Fruit fly (Drosophila melanogaster) whole organism, embryonic: Measurements from ENCODE around the gene bark.

Experiments used
- C15 ChIP-seq: fragments of 200-800 bp; sonication (Bioruptor generic); IDR thresholded peaks from 3 replicates; pipeline ENCODE4 v1.3.6; 2022; ENCODE audit warnings: missing biosample characterization, missing genetic modification characterization
- CG12299 ChIP-seq: fragments of 200-800 bp; sonication (Bioruptor generic); optimal IDR thresholded peaks from 2 replicates; lab custom pipeline; 2018; ENCODE audit warnings: missing biosample characterization, mild to moderate bottlenecking, missing genetic modification characterization
- CG12942 ChIP-seq: fragments of 200-800 bp; sonication (Bioruptor generic); optimal IDR thresholded peaks from 3 replicates; lab custom pipeline; 2016; ENCODE audit warnings: missing biosample characterization, missing genetic modification characterization
- CG16863 ChIP-seq: fragments of 200-800 bp; sonication (Bioruptor generic); optimal IDR thresholded peaks from 3 replicates; lab custom pipeline; 2016; ENCODE audit warnings: missing biosample characterization, missing genetic modification characterization
- CG17829 ChIP-seq: fragments of 200-800 bp; optimal IDR thresholded peaks from 2 replicates; lab custom pipeline; 2019; ENCODE audit warnings: missing biosample characterization, mild to moderate bottlenecking, missing genetic modification characterization, moderate library complexity
- CG2116 ChIP-seq: fragments of 200-800 bp; sonication (Bioruptor generic); optimal IDR thresholded peaks from 3 replicates; lab custom pipeline; 2018; ENCODE audit warnings: missing biosample characterization, mild to moderate bottlenecking, missing genetic modification characterization
- CG31441 ChIP-seq: fragments of 200-800 bp; sonication (Bioruptor generic); IDR thresholded peaks from 2 replicates; pipeline ENCODE4 v1.3.6; 2022; ENCODE audit warnings: missing biosample characterization, missing genetic modification characterization
- CG3838 ChIP-seq: fragments of 200-800 bp; sonication (Bioruptor generic); optimal IDR thresholded peaks from 3 replicates; lab custom pipeline; 2016; ENCODE audit warnings: missing biosample characterization, missing genetic modification characterization
- CG4424 ChIP-seq: fragments of 200-800 bp; sonication (Bioruptor generic); optimal IDR thresholded peaks from 3 replicates; lab custom pipeline; 2016; ENCODE audit warnings: missing biosample characterization, missing genetic modification characterization
- CG6272 ChIP-seq: fragments of 200-800 bp; sonication (Bioruptor generic); IDR thresholded peaks from 2 replicates; pipeline ENCODE4 v1.3.6; 2022; ENCODE audit warnings: missing biosample characterization, missing genetic modification characterization
- CG7271 ChIP-seq: fragments of 200-800 bp; sonication (Bioruptor generic); optimal IDR thresholded peaks from 2 replicates; lab custom pipeline; 2018; ENCODE audit warnings: missing biosample characterization, mild to moderate bottlenecking, missing genetic modification characterization, moderate library complexity
- CG8281 ChIP-seq: fragments of 200-800 bp; sonication (Bioruptor generic); optimal IDR thresholded peaks from 2 replicates; lab custom pipeline; 2018; ENCODE audit warnings: missing biosample characterization, mild to moderate bottlenecking, missing genetic modification characterization, moderate library complexity
- CG8944 ChIP-seq: fragments of 200-800 bp; sonication (Bioruptor generic); optimal IDR thresholded peaks from 3 replicates; lab custom pipeline; 2016; ENCODE audit warnings: missing biosample characterization, missing genetic modification characterization
- CG9609 ChIP-seq: fragments of 200-800 bp; sonication (Bioruptor generic); optimal IDR thresholded peaks from 3 replicates; lab custom pipeline; 2016; ENCODE audit warnings: missing biosample characterization, missing genetic modification characterization
- CG9797 ChIP-seq: fragments of 200-800 bp; sonication (Bioruptor generic); optimal IDR thresholded peaks from 3 replicates; lab custom pipeline; 2018; ENCODE audit warnings: missing biosample characterization, mild to moderate bottlenecking, missing genetic modification characterization
- CoRest ChIP-seq: fragments of 200-800 bp; sonication (Bioruptor generic); optimal IDR thresholded peaks from 3 replicates; lab custom pipeline; 2018; ENCODE audit warnings: missing biosample characterization, mild to moderate bottlenecking, missing genetic modification characterization, moderate library complexity
- HLHmδ ChIP-seq: fragments of 200-800 bp; sonication (Bioruptor generic); optimal IDR thresholded peaks from 2 replicates; lab custom pipeline; 2018; ENCODE audit warnings: missing biosample characterization, mild to moderate bottlenecking, missing genetic modification characterization, moderate library complexity
- Hr51 ChIP-seq, 2 experiments: fragments of 200-800 bp; sonication (Bioruptor generic); optimal IDR thresholded peaks; 2 replicates in 1 of 2; 3 replicates in 1 of 2; lab custom pipeline; 2016 to 2018; ENCODE audit warnings: missing biosample characterization in 2 of 2, missing genetic modification characterization in 2 of 2, mild to moderate bottlenecking in 1 of 2, moderate library complexity in 1 of 2
- Lim3 ChIP-seq: fragments of 200-800 bp; sonication (Bioruptor generic); IDR thresholded peaks from 2 replicates; pipeline ENCODE4 v1.3.6; 2022; ENCODE audit warnings: missing biosample characterization, missing genetic modification characterization
- Mad ChIP-seq: fragments of 200-800 bp; sonication (Bioruptor generic); optimal IDR thresholded peaks from 2 replicates; lab custom pipeline; 2016; ENCODE audit warnings: missing biosample characterization, missing genetic modification characterization
- Meics ChIP-seq: fragments of 200-800 bp; sonication (Bioruptor generic); optimal IDR thresholded peaks from 2 replicates; lab custom pipeline; 2017; ENCODE audit warnings: missing biosample characterization, mild to moderate bottlenecking, missing genetic modification characterization
- Optix ChIP-seq: fragments of 200-800 bp; sonication (Bioruptor generic); IDR thresholded peaks from 3 replicates; pipeline ENCODE4 v1.3.6; 2022; ENCODE audit warnings: missing biosample characterization, missing genetic modification characterization
- PHDP ChIP-seq: fragments of 200-800 bp; sonication (Bioruptor generic); optimal IDR thresholded peaks from 3 replicates; lab custom pipeline; 2018; ENCODE audit warnings: missing biosample characterization, mild to moderate bottlenecking, missing genetic modification characterization, moderate library complexity
- Pdp1 ChIP-seq, 2 experiments: fragments of 200-800 bp; sonication (Bioruptor generic); optimal IDR thresholded peaks; 3 replicates each; lab custom pipeline; 2016; ENCODE audit warnings: missing biosample characterization in 2 of 2, missing genetic modification characterization in 2 of 2, mild to moderate bottlenecking in 1 of 2, moderate library complexity in 1 of 2
- Side ChIP-seq: fragments of 200-800 bp; sonication (Bioruptor generic); optimal IDR thresholded peaks from 2 replicates; lab custom pipeline; 2016; ENCODE audit warnings: missing biosample characterization, missing genetic modification characterization
- Sin3A ChIP-seq: fragments of >200 bp; optimal IDR thresholded peaks from 2 replicates; lab custom pipeline; 2018
- Sox102F ChIP-seq: fragments of 200-800 bp; sonication (Bioruptor generic); optimal IDR thresholded peaks from 2 replicates; lab custom pipeline; 2018; ENCODE audit warnings: missing biosample characterization, mild to moderate bottlenecking, missing genetic modification characterization, moderate library complexity
- YL-1 ChIP-seq: fragments of 200-800 bp; sonication (Bioruptor generic); optimal IDR thresholded peaks from 3 replicates; lab custom pipeline; 2017; ENCODE audit warnings: missing biosample characterization, mild to moderate bottlenecking, missing genetic modification characterization
- ap ChIP-seq: fragments of 200-800 bp; sonication (Bioruptor generic); IDR thresholded peaks from 2 replicates; pipeline ENCODE4 v1.3.6; 2022; ENCODE audit warnings: missing biosample characterization, missing genetic modification characterization
- ash1 ChIP-seq: fragments of 200-800 bp; sonication (Bioruptor generic); optimal IDR thresholded peaks from 2 replicates; lab custom pipeline; 2018; ENCODE audit warnings: missing biosample characterization, mild to moderate bottlenecking, missing genetic modification characterization
- br ChIP-seq: fragments of >200 bp; optimal IDR thresholded peaks from 2 replicates; lab custom pipeline; 2017
- chm ChIP-seq: fragments of 200-800 bp; sonication (Bioruptor generic); IDR thresholded peaks from 2 replicates; pipeline ENCODE4 v1.3.6; 2022; ENCODE audit warnings: missing biosample characterization, missing genetic modification characterization
- fd3F ChIP-seq: fragments of 200-800 bp; sonication (Bioruptor generic); optimal IDR thresholded peaks from 2 replicates; lab custom pipeline; 2018; ENCODE audit warnings: missing biosample characterization, mild to moderate bottlenecking, missing genetic modification characterization, moderate library complexity
- hbn ChIP-seq: fragments of 200-800 bp; sonication (Bioruptor generic); IDR thresholded peaks from 2 replicates; pipeline ENCODE4 v1.3.6; 2022; ENCODE audit warnings: missing biosample characterization, missing genetic modification characterization; ENCODE audit not compliant: partially characterized antibody
- jigr1 ChIP-seq: fragments of 200-800 bp; sonication (Bioruptor generic); IDR thresholded peaks from 3 replicates; pipeline ENCODE4 v1.3.6; 2022; ENCODE audit warnings: missing biosample characterization, missing genetic modification characterization
- kni ChIP-seq: fragments of 200-800 bp; sonication (Bioruptor generic); optimal IDR thresholded peaks from 3 replicates; lab custom pipeline; 2017; ENCODE audit warnings: mild to moderate bottlenecking, missing biosample characterization, missing genetic modification reagents, missing genetic modification characterization
- lab ChIP-seq: fragments of 200-800 bp; sonication (Bioruptor generic); optimal IDR thresholded peaks from 3 replicates; lab custom pipeline; 2017; ENCODE audit warnings: missing biosample characterization, missing genetic modification characterization, mild to moderate bottlenecking, moderate library complexity, missing genetic modification reagents
- luna ChIP-seq: fragments of 200-800 bp; sonication (Bioruptor generic); optimal IDR thresholded peaks from 2 replicates; lab custom pipeline; 2016; ENCODE audit warnings: missing biosample characterization, missing genetic modification characterization
- nom ChIP-seq: fragments of 200-800 bp; sonication (Bioruptor generic); optimal IDR thresholded peaks from 2 replicates; lab custom pipeline; 2017; ENCODE audit warnings: missing biosample characterization, missing genetic modification characterization, mild to moderate bottlenecking, moderate library complexity, missing genetic modification reagents
- pan ChIP-seq, 4 experiments: fragments of >200 bp in 3 of 4; fragments of 200-800 bp in 1 of 4; sonication (Bioruptor generic) in 1 of 4; optimal IDR thresholded peaks in 3 of 4; IDR thresholded peaks in 1 of 4; 2 replicates each; pipeline versions ENCODE4 v1.3.6 to Lab custom; 2017 to 2022; ENCODE audit warnings: missing biosample characterization in 2 of 4, missing genetic modification characterization in 2 of 4, mixed read lengths in 1 of 4
- peb ChIP-seq: fragments of 200-800 bp; sonication (Bioruptor generic); IDR thresholded peaks from 2 replicates; pipeline ENCODE4 v1.3.6; 2022; ENCODE audit warnings: missing biosample characterization, missing genetic modification characterization
- ranshi ChIP-seq: fragments of 200-800 bp; sonication (Bioruptor generic); IDR thresholded peaks from 2 replicates; pipeline ENCODE4 v1.3.6; 2022; ENCODE audit warnings: missing biosample characterization, missing genetic modification characterization
- sc ChIP-seq, 3 experiments: fragments of >200 bp in 2 of 3; fragments of 200-800 bp in 1 of 3; sonication (Bioruptor generic) in 1 of 3; optimal IDR thresholded peaks; 2 replicates in 2 of 3; 3 replicates in 1 of 3; lab custom pipeline; 2017; ENCODE audit warnings: mild to moderate bottlenecking in 1 of 3, missing biosample characterization in 1 of 3, missing genetic modification characterization in 1 of 3, missing genetic modification reagents in 1 of 3
- tgo ChIP-seq: fragments of 200-800 bp; sonication (Bioruptor generic); IDR thresholded peaks from 3 replicates; pipeline ENCODE4 v1.3.6; 2022; ENCODE audit warnings: missing biosample characterization, missing genetic modification characterization
- trh ChIP-seq: fragments of 200-800 bp; sonication (Bioruptor generic); optimal IDR thresholded peaks from 2 replicates; lab custom pipeline; 2016; ENCODE audit warnings: missing biosample characterization, missing genetic modification characterization
- ttk ChIP-seq: fragments of 200-800 bp; sonication (Bioruptor generic); IDR thresholded peaks from 2 replicates; pipeline ENCODE4 v2.1.2; 2022; ENCODE audit warnings: missing biosample characterization, missing genetic modification characterization
- unc-4 ChIP-seq: fragments of 200-800 bp; sonication (Bioruptor generic); IDR thresholded peaks from 2 replicates; pipeline ENCODE4 v1.3.6; 2022; ENCODE audit warnings: missing biosample characterization, missing genetic modification characterization; ENCODE audit not compliant: partially characterized antibody
- zf30C ChIP-seq: fragments of 200-800 bp; sonication (Bioruptor generic); optimal IDR thresholded peaks from 3 replicates; lab custom pipeline; 2018; ENCODE audit warnings: missing biosample characterization, mild to moderate bottlenecking, missing genetic modification characterization

Gene bark

DNA sequence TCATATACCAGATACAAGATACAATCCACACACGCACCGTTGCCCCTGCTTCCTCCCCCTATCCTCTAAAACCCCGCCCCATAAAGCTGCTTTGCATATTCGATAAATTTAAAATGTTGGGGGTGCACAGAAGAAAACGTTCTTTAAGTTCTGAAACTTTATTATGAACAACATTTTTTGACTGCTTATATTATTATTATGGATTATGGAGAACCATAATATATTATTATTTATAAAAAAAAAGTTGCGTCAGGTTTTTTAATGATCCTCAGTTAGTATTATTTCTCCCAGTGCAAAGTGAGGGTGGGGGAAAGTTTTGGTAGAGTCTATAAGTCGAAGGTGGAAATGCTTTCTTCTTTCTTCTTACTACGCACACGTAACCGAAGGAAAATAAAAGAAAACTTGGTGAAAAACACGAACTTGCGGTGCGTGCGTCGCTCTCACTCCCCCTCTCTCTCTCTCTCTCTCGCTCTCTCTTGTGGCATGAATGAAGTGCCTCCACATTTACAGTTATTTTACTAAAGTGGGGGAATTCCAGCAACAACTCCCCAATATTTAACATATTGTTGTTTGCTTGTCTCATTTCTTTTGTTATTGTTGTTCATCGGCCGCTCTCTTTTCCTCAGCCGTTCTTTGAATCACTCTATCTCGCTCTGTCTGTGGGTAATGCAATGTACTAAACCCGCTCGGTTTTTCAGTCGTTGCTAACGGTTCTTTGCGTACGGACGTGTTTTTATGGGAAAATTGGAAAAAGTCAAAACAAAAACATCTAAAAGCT lies 2.5 kb downstream of the bark start (continued):
- TF ChIP-seq nom (GFP tag; lab: Kevin White, UChicago) (no peak), CG12942 (peak; percentile 61), kni (GFP tag; lab: Kevin White, UChicago) (peak; percentile 78), pan (optimal IDR thresholded peaks at IDR 0.05; lab: Kevin White, UChicago) (no peak), pan (GFP tag; optimal IDR thresholded peaks at IDR 0.05 in 1 of 2, IDR thresholded peaks at IDR 0.05 in 1 of 2) (peak in 1 of 2 experiments; percentile 81), peb (GFP tag; lab: Robert Waterston, UW) (peak; percentile 75), CG17829 (tag; lab: Kevin White, UChicago) (peak; percentile 90), br (lab: Kevin White, UChicago) (no peak), ap (GFP tag; lab: Robert Waterston, UW) (peak; percentile 73), lab (GFP tag; lab: Kevin White, UChicago) (peak; percentile 66), luna (GFP tag; lab: Kevin White, UChicago) (no peak), CG9609 (GFP tag; lab: Kevin White, UChicago) (no peak), ranshi (peak; percentile 88), CG2116 (GFP tag; lab: Kevin White, UChicago) (peak; percentile 26), Pdp1 (GFP tag; optimal IDR thresholded peaks at IDR 0.05; lab: Kevin White, UChicago) (peak in 1 of 2 experiments; percentile 61), Mad (GFP tag; lab: Kevin White, UChicago) (no peak), fd3F (GFP tag; lab: Kevin White, UChicago) (no peak), Sin3A (no peak), hbn (no peak), zf30C (GFP tag; lab: Kevin White, UChicago) (peak; percentile 43), CG8281 (tag; lab: Kevin White, UChicago) (peak; percentile 30), CG3838 (no peak), C15 (GFP tag; lab: Robert Waterston, UW) (no peak), YL-1 (GFP tag; lab: Kevin White, UChicago) (peak; percentile 5), chm (GFP tag; lab: Robert Waterston, UW) (peak; percentile 81), CG12299 (tag; lab: Kevin White, UChicago) (peak; percentile 40), CG31441 (GFP tag; lab: Robert Waterston, UW) (peak; percentile 91), CG6272 (peak; percentile 70), ash1 (no peak), PHDP (tag; lab: Kevin White, UChicago) (peak; percentile 92), Lim3 (0 out of 2 replicates have a peak, but pooled peaks have one; percentile 49), CG8944 (GFP tag; lab: Kevin White, UChicago) (no peak), Optix (GFP tag; lab: Robert Waterston, UW) (0 out of 3 replicates have a peak, but pooled peaks have one; percentile 31), Side (GFP tag; lab: Kevin White, UChicago) (no peak), HLHmδ (no peak), Sox102F (GFP tag; lab: Kevin White, UChicago) (peak; percentile 96), CG16863 (GFP tag; lab: Kevin White, UChicago) (no peak), Meics (GFP tag; lab: Kevin White, UChicago) (peak; percentile 48), CG7271 (peak; percentile 32), unc-4 (GFP tag; lab: Robert Waterston, UW) (no peak), jigr1 (GFP tag; lab: Robert Waterston, UW) (peak; percentile 17; the same call in 1 of the 3 replicates), ttk (GFP tag; lab: Robert Waterston, UW) (peak; percentile 83), tgo (GFP tag; lab: Robert Waterston, UW) (peak; percentile 82), CG9797 (GFP tag; lab: Kevin White, UChicago) (no peak), CG4424 (GFP tag; lab: Kevin White, UChicago) (peak; percentile 82), trh (GFP tag; lab: Kevin White, UChicago) (peak; percentile 30), Hr51 (GFP tag; optimal IDR thresholded peaks at IDR 0.05; lab: Kevin White, UChicago) (peak in 1 of 2 experiments; percentile 82), sc (optimal IDR thresholded peaks at IDR 0.05; lab: Kevin White, UChicago) (no peak), sc (GFP tag; optimal IDR thresholded peaks at IDR 0.05; lab: Kevin White, UChicago) (peak; percentile 91), CoRest (tag; lab: Kevin White, UChicago) (peak; percentile 88)
